Fruit fly (Drosophila melanogaster) whole organism, embryonic: ENCODE results near the gene Hsp83.
A peak's percentile ranks its signal among the peaks of the same experiment; 100 is the strongest.

Source experiments
- CG10267 ChIP-seq: fragments of 200-800 bp; sonication (Bioruptor generic); optimal IDR thresholded peaks from 2 replicates; lab custom pipeline; 2018; ENCODE audit warnings: missing biosample characterization, mild to moderate bottlenecking, missing genetic modification characterization, moderate library complexity
- CG10979 ChIP-seq: fragments of 200-800 bp; sonication (Bioruptor generic); optimal IDR thresholded peaks from 2 replicates; lab custom pipeline; 2018; ENCODE audit warnings: missing biosample characterization, mild to moderate bottlenecking, missing genetic modification characterization, moderate library complexity
- CG11093 ChIP-seq: fragments of 200-800 bp; sonication (Bioruptor generic); IDR thresholded peaks from 3 replicates; pipeline ENCODE4 v1.3.6; 2022; ENCODE audit warnings: missing biosample characterization, missing genetic modification characterization
- CG11560 ChIP-seq: fragments of 200-800 bp; sonication (Bioruptor generic); IDR thresholded peaks from 3 replicates; pipeline ENCODE4 v1.3.6; 2022; ENCODE audit warnings: missing biosample characterization, missing genetic modification characterization
- CG12219 ChIP-seq: fragments of 200-800 bp; sonication (Bioruptor generic); optimal IDR thresholded peaks from 3 replicates; lab custom pipeline; 2018; ENCODE audit warnings: missing biosample characterization, mild to moderate bottlenecking, missing genetic modification characterization
- CG1233 ChIP-seq: fragments of 200-800 bp; sonication (Bioruptor generic); optimal IDR thresholded peaks from 4 replicates; lab custom pipeline; 2018; ENCODE audit warnings: missing biosample characterization, mild to moderate bottlenecking, missing genetic modification characterization
- CG13424 ChIP-seq: fragments of 200-800 bp; sonication (Bioruptor generic); optimal IDR thresholded peaks from 2 replicates; lab custom pipeline; 2019; ENCODE audit warnings: missing biosample characterization, mild to moderate bottlenecking, missing genetic modification characterization, moderate library complexity
- CG13624 ChIP-seq: fragments of 200-800 bp; sonication (Bioruptor generic); optimal IDR thresholded peaks from 2 replicates; lab custom pipeline; 2016; ENCODE audit warnings: missing biosample characterization, missing genetic modification characterization
- CG14441 ChIP-seq: fragments of 200-800 bp; sonication (Bioruptor generic); IDR thresholded peaks from 2 replicates; pipeline ENCODE4 v1.3.6; 2022; ENCODE audit warnings: missing biosample characterization, missing genetic modification characterization
- CG15696 ChIP-seq: fragments of 200-800 bp; sonication (Bioruptor generic); optimal IDR thresholded peaks from 2 replicates; lab custom pipeline; 2019; ENCODE audit warnings: missing biosample characterization, mild to moderate bottlenecking, missing genetic modification characterization, moderate library complexity
- CG1602 ChIP-seq: fragments of 200-800 bp; sonication (Bioruptor generic); optimal IDR thresholded peaks from 3 replicates; lab custom pipeline; 2016; ENCODE audit warnings: missing biosample characterization, missing genetic modification characterization
- CG2678 ChIP-seq: fragments of 200-800 bp; sonication (Bioruptor generic); optimal IDR thresholded peaks from 3 replicates; lab custom pipeline; 2019; ENCODE audit warnings: missing biosample characterization, mild to moderate bottlenecking, missing genetic modification characterization, moderate library complexity
- CG30020 ChIP-seq: fragments of 200-800 bp; optimal IDR thresholded peaks from 2 replicates; lab custom pipeline; 2019; ENCODE audit warnings: missing biosample characterization, mild to moderate bottlenecking, missing genetic modification characterization, moderate library complexity
- CG31365 ChIP-seq: fragments of 200-800 bp; sonication (Bioruptor generic); optimal IDR thresholded peaks from 2 replicates; lab custom pipeline; 2018; ENCODE audit warnings: missing biosample characterization, mild to moderate bottlenecking, missing genetic modification characterization
- CG3847 ChIP-seq: fragments of 200-800 bp; sonication (Bioruptor generic); IDR thresholded peaks from 2 replicates; pipeline ENCODE4 v1.3.6; 2022; ENCODE audit warnings: missing biosample characterization, missing genetic modification characterization
- CG43689 ChIP-seq: fragments of 200-800 bp; sonication (Bioruptor generic); IDR thresholded peaks from 2 replicates; pipeline ENCODE4 v1.3.6; 2022; ENCODE audit warnings: missing biosample characterization, missing genetic modification characterization
- CG4404 ChIP-seq: fragments of 200-800 bp; sonication (Bioruptor generic); IDR thresholded peaks from 2 replicates; pipeline ENCODE4 v1.3.6; 2022; ENCODE audit warnings: missing biosample characterization, missing genetic modification characterization
- CG4424 ChIP-seq: fragments of 200-800 bp; sonication (Bioruptor generic); optimal IDR thresholded peaks from 3 replicates; lab custom pipeline; 2016; ENCODE audit warnings: missing biosample characterization, missing genetic modification characterization
- CG7839 ChIP-seq: fragments of 200-800 bp; sonication (Bioruptor generic); optimal IDR thresholded peaks from 3 replicates; lab custom pipeline; 2018; ENCODE audit warnings: missing biosample characterization, mild to moderate bottlenecking, missing genetic modification characterization, moderate library complexity
- CG8281 ChIP-seq: fragments of 200-800 bp; sonication (Bioruptor generic); optimal IDR thresholded peaks from 2 replicates; lab custom pipeline; 2018; ENCODE audit warnings: missing biosample characterization, mild to moderate bottlenecking, missing genetic modification characterization, moderate library complexity
- CoRest ChIP-seq: fragments of 200-800 bp; sonication (Bioruptor generic); optimal IDR thresholded peaks from 3 replicates; lab custom pipeline; 2018; ENCODE audit warnings: missing biosample characterization, mild to moderate bottlenecking, missing genetic modification characterization, moderate library complexity
- D19A ChIP-seq: fragments of 200-800 bp; optimal IDR thresholded peaks from 3 replicates; lab custom pipeline; 2019; ENCODE audit warnings: missing biosample characterization, mild to moderate bottlenecking, missing genetic modification characterization, moderate library complexity
- Dip3 ChIP-seq: fragments of 200-800 bp; sonication (Bioruptor generic); optimal IDR thresholded peaks from 3 replicates; lab custom pipeline; 2016; ENCODE audit warnings: missing biosample characterization, missing genetic modification characterization
- HHEX ChIP-seq: fragments of 200-800 bp; sonication (Bioruptor generic); optimal IDR thresholded peaks from 3 replicates; lab custom pipeline; 2017; ENCODE audit warnings: missing biosample characterization, mild to moderate bottlenecking, missing genetic modification characterization, missing genetic modification reagents
- HLH3B ChIP-seq: fragments of 200-800 bp; sonication (Bioruptor generic); IDR thresholded peaks from 2 replicates; pipeline ENCODE4 v1.3.6; 2022; ENCODE audit warnings: missing biosample characterization, missing genetic modification characterization
- Hr3 ChIP-seq: fragments of 200-800 bp; sonication (Bioruptor generic); optimal IDR thresholded peaks from 3 replicates; lab custom pipeline; 2016; ENCODE audit warnings: missing biosample characterization, missing genetic modification characterization
- Hr39 ChIP-seq: fragments of >200 bp; optimal IDR thresholded peaks from 2 replicates; lab custom pipeline; 2017
- Lpt ChIP-seq: fragments of >200 bp; optimal IDR thresholded peaks from 2 replicates; lab custom pipeline; 2018; ENCODE audit warnings: missing biosample characterization, missing genetic modification characterization
- Meics ChIP-seq: fragments of 200-800 bp; sonication (Bioruptor generic); optimal IDR thresholded peaks from 2 replicates; lab custom pipeline; 2017; ENCODE audit warnings: missing biosample characterization, mild to moderate bottlenecking, missing genetic modification characterization
- Myb ChIP-seq: fragments of 200-800 bp; sonication (Bioruptor generic); optimal IDR thresholded peaks from 2 replicates; lab custom pipeline; 2016; ENCODE audit warnings: missing biosample characterization, missing genetic modification characterization
- Optix ChIP-seq: fragments of 200-800 bp; sonication (Bioruptor generic); IDR thresholded peaks from 3 replicates; pipeline ENCODE4 v1.3.6; 2022; ENCODE audit warnings: missing biosample characterization, missing genetic modification characterization
- Pdp1 ChIP-seq, 2 experiments: fragments of 200-800 bp; sonication (Bioruptor generic); optimal IDR thresholded peaks; 3 replicates each; lab custom pipeline; 2016; ENCODE audit warnings: missing biosample characterization in 2 of 2, missing genetic modification characterization in 2 of 2, mild to moderate bottlenecking in 1 of 2, moderate library complexity in 1 of 2
- Rx ChIP-seq: fragments of 200-800 bp; sonication (Bioruptor generic); IDR thresholded peaks from 2 replicates; pipeline ENCODE4 v1.3.6; 2022; ENCODE audit warnings: missing biosample characterization, missing genetic modification characterization
- Sin3A ChIP-seq: fragments of >200 bp; optimal IDR thresholded peaks from 2 replicates; lab custom pipeline; 2018
- Six4 ChIP-seq: fragments of 200-800 bp; sonication (Bioruptor generic); optimal IDR thresholded peaks from 2 replicates; lab custom pipeline; 2016; ENCODE audit warnings: missing biosample characterization, missing genetic modification characterization
- Spps ChIP-seq: fragments of 200-800 bp; sonication (Bioruptor generic); optimal IDR thresholded peaks from 2 replicates; lab custom pipeline; 2018; ENCODE audit warnings: missing biosample characterization, mild to moderate bottlenecking, missing genetic modification characterization
- Xrp1 ChIP-seq: fragments of 200-800 bp; sonication (Bioruptor generic); IDR thresholded peaks from 2 replicates; pipeline ENCODE4 v1.3.6; 2022; ENCODE audit warnings: missing biosample characterization, missing genetic modification characterization
- ab ChIP-seq: fragments of 200-800 bp; sonication (Bioruptor generic); optimal IDR thresholded peaks from 2 replicates; lab custom pipeline; 2016; ENCODE audit warnings: missing biosample characterization, missing genetic modification characterization
- ac ChIP-seq: fragments of 200-800 bp; sonication (Bioruptor generic); optimal IDR thresholded peaks from 3 replicates; lab custom pipeline; 2017; ENCODE audit warnings: missing biosample characterization, mild to moderate bottlenecking, missing genetic modification characterization
- bbx ChIP-seq: fragments of 200-800 bp; sonication (Bioruptor generic); IDR thresholded peaks from 2 replicates; pipeline ENCODE4 v1.3.6; 2022; ENCODE audit warnings: missing biosample characterization, missing genetic modification characterization; ENCODE audit not compliant: partially characterized antibody
- chn ChIP-seq: fragments of 200-800 bp; sonication (Bioruptor generic); optimal IDR thresholded peaks from 2 replicates; lab custom pipeline; 2016; ENCODE audit warnings: missing biosample characterization, missing genetic modification characterization
- gce ChIP-seq: fragments of 200-800 bp; sonication (Bioruptor generic); IDR thresholded peaks from 3 replicates; pipeline ENCODE4 v1.3.6; 2022; ENCODE audit warnings: missing biosample characterization, missing genetic modification characterization
- her ChIP-seq: fragments of 200-800 bp; sonication (Bioruptor generic); optimal IDR thresholded peaks from 2 replicates; lab custom pipeline; 2016; ENCODE audit warnings: missing biosample characterization, missing genetic modification characterization
- lola ChIP-seq, 3 experiments: fragments of >200 bp in 2 of 3; fragments of 200-800 bp in 1 of 3; sonication (Bioruptor generic) in 1 of 3; optimal IDR thresholded peaks; 2 replicates each; lab custom pipeline; 2017 to 2019; ENCODE audit warnings: missing biosample characterization in 3 of 3, missing genetic modification characterization in 3 of 3, mild to moderate bottlenecking in 1 of 3, moderate library complexity in 1 of 3
- p53 ChIP-seq: fragments of 200-800 bp; sonication (Bioruptor generic); optimal IDR thresholded peaks from 2 replicates; lab custom pipeline; 2016; ENCODE audit warnings: missing biosample characterization, missing genetic modification characterization
- slbo ChIP-seq: fragments of 200-800 bp; sonication (Bioruptor generic); IDR thresholded peaks from 2 replicates; pipeline ENCODE4 v1.3.6; 2022; ENCODE audit warnings: missing biosample characterization, missing genetic modification characterization
- sna ChIP-seq: fragments of 200-800 bp; sonication (Bioruptor generic); IDR thresholded peaks from 2 replicates; pipeline ENCODE4 v1.3.6; 2022; ENCODE audit warnings: missing biosample characterization, missing genetic modification characterization; ENCODE audit not compliant: partially characterized antibody
- so ChIP-seq: fragments of 200-800 bp; sonication (Bioruptor generic); IDR thresholded peaks from 3 replicates; pipeline ENCODE4 v1.3.6; 2022; ENCODE audit warnings: missing biosample characterization, missing genetic modification characterization
- sug ChIP-seq: fragments of 200-800 bp; optimal IDR thresholded peaks from 2 replicates; lab custom pipeline; 2019; ENCODE audit warnings: missing biosample characterization, mild to moderate bottlenecking, missing genetic modification characterization, moderate library complexity
- tup ChIP-seq: fragments of 200-800 bp; sonication (Bioruptor generic); optimal IDR thresholded peaks from 2 replicates; lab custom pipeline; 2016; ENCODE audit warnings: missing biosample characterization, mild to moderate bottlenecking, missing genetic modification characterization, moderate library complexity
- zf30C ChIP-seq: fragments of 200-800 bp; sonication (Bioruptor generic); optimal IDR thresholded peaks from 3 replicates; lab custom pipeline; 2018; ENCODE audit warnings: missing biosample characterization, mild to moderate bottlenecking, missing genetic modification characterization
- zfh1 ChIP-seq: fragments of 200-800 bp; sonication (Bioruptor generic); IDR thresholded peaks from 3 replicates; pipeline ENCODE4 v1.3.6; 2022; ENCODE audit warnings: missing biosample characterization, missing genetic modification characterization

The Hsp83 gene

DNA sequence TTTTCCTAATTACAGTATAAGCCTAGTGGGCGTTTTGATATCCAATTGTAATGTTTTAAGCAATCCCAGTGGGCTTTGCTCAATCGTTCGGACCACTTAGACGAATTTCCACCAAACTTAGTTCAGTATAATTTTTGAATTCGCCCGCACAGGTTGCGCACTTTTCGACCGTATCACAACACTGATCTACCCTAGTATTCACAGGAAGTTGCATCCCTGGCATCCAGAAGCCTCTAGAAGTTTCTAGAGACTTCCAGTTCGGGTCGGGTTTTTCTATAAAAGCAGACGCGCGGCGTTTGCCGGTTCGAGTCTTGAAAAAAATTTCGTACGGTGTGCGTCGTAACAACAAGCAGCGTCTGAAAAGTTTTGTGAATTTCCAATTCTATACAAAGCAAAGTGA is at the start of gene Hsp83 (continued):
- peak; percentile 93 for TF ChIP-seq ac (GFP tag; lab: Kevin White, UChicago)
- no peak; the same call in 2 of the 3 replicates for TF ChIP-seq CG11560 (tag; lab: Robert Waterston, UW)
- peak; percentile 62 for TF ChIP-seq bbx (GFP tag; lab: Robert Waterston, UW)
- TF ChIP-seq Myb (GFP tag; lab: Kevin White, UChicago): no peak
- peak; percentile 69 for TF ChIP-seq D19A (tag; lab: Kevin White, UChicago)
- TF ChIP-seq CG8281 (tag; lab: Kevin White, UChicago): peak; percentile 74
- TF ChIP-seq Optix (GFP tag; lab: Robert Waterston, UW): peak; percentile 91
- TF ChIP-seq CG43689 (GFP tag; lab: Robert Waterston, UW): peak; percentile 80
- TF ChIP-seq Lpt (GFP tag; lab: Kevin White, UChicago): no peak
- TF ChIP-seq Dip3 (GFP tag; lab: Kevin White, UChicago): peak; percentile 86
- TF ChIP-seq Rx (GFP tag; lab: Robert Waterston, UW): peak; percentile 91
- peak; percentile 91 for TF ChIP-seq CG2678 (tag; lab: Kevin White, UChicago)
- TF ChIP-seq CG1233: peak; percentile 98
- TF ChIP-seq Hr3: peak; percentile 73
- TF ChIP-seq CG10267 (tag; lab: Kevin White, UChicago): peak; percentile 99
- TF ChIP-seq CG4404 (GFP tag; lab: Robert Waterston, UW): peak; percentile 26; the same call in 1 of the 2 replicates
- TF ChIP-seq slbo (GFP tag; lab: Robert Waterston, UW): peak; percentile 84
- peak; percentile 88 for TF ChIP-seq CG3847 (GFP tag; lab: Robert Waterston, UW)
- peak; percentile 89 for TF ChIP-seq Pdp1 (GFP tag; optimal IDR thresholded peaks at IDR 0.05; lab: Kevin White, UChicago)
- no peak for TF ChIP-seq Sin3A
- peak; percentile 84 for TF ChIP-seq tup
- peak; percentile 92 for TF ChIP-seq p53 (GFP tag; lab: Kevin White, UChicago)
- peak; percentile 98 for TF ChIP-seq gce
- TF ChIP-seq CG14441: peak; percentile 83
- peak; percentile 95 for TF ChIP-seq so (GFP tag; lab: Robert Waterston, UW)
- TF ChIP-seq her (GFP tag; lab: Kevin White, UChicago): peak; percentile 96
- TF ChIP-seq Six4: peak; percentile 88
- TF ChIP-seq CG4424 (GFP tag; lab: Kevin White, UChicago): peak; percentile 91
- TF ChIP-seq Hr39 (lab: Kevin White, UChicago): no peak
- TF ChIP-seq Spps (tag; lab: Kevin White, UChicago): peak; percentile 80

DNA sequence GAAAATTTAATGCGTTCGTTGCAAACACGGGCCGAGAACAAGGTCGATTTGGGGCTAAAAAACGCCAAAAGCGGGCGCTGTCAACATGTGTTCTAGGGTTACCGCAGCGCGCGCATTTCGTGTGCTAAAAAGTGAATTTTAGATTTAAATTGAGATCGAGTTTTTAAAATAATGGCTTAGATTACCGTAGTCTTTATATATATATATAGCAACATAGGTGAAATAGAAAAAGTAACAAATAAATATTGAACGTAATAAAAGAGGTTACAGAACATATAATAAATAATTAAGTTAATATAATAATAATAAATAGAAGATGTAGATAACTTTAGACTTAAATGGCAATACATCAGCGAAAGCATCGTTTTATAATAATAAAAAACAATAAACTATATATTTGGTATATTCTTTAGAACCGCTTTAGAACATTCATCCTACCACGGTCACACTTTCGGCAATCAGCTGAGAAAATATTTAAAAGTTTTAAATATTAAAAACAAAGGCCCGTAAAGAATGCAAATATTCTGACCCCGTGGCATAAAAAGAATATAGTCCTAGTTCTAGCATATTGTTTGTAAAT is 49.3 kb upstream of the Hsp83 start, which contains the start of the genes CG11537 and Alg2:
TSS of gene CG11537 (minus strand) at position 75 of the 580 bp plus-strand sequence.
TSS of gene Alg2 (plus strand) at position 426 of the 580 bp plus-strand sequence.
- TF ChIP-seq lola (GFP tag; optimal IDR thresholded peaks at IDR 0.05; lab: Kevin White, UChicago): no peak
- peak; percentile 7 for TF ChIP-seq CG1602 (GFP tag; lab: Kevin White, UChicago)
- TF ChIP-seq zfh1 (GFP tag; lab: Robert Waterston, UW): no peak
- TF ChIP-seq CG30020: peak; percentile 26
- peak; percentile 24 for TF ChIP-seq CG13424 (tag; lab: Kevin White, UChicago)
- no peak for TF ChIP-seq sna (GFP tag; lab: Robert Waterston, UW)
- TF ChIP-seq CoRest: peak; percentile 38
- TF ChIP-seq CG11093: no peak
- TF ChIP-seq Xrp1 (GFP tag; lab: Robert Waterston, UW): peak; percentile 17; the same call in 1 of the 2 replicates
- TF ChIP-seq CG13624 (GFP tag; lab: Kevin White, UChicago): peak; percentile 35
- TF ChIP-seq CG31365: no peak
- no peak for TF ChIP-seq CG12219
- peak; percentile 13; the same call in 1 of the 2 replicates for TF ChIP-seq HLH3B (GFP tag; lab: Robert Waterston, UW)
- peak; percentile 21 for TF ChIP-seq CG7839
- peak; percentile 8 for TF ChIP-seq chn (GFP tag; lab: Kevin White, UChicago)
- TF ChIP-seq Meics: peak; percentile 39
- TF ChIP-seq sug (tag; lab: Kevin White, UChicago): peak; percentile 4
- TF ChIP-seq zf30C (GFP tag; lab: Kevin White, UChicago): no peak
- TF ChIP-seq Six4: no peak
- TF ChIP-seq CG15696 (tag; lab: Kevin White, UChicago): peak; percentile 0
- peak; percentile 13 for TF ChIP-seq CG10979 (tag; lab: Kevin White, UChicago)
- no peak for TF ChIP-seq ab (GFP tag; lab: Kevin White, UChicago)
- peak; percentile 12 for TF ChIP-seq HHEX (GFP tag; lab: Kevin White, UChicago)
